Fruit fly (Drosophila melanogaster) whole organism: ENCODE results near the gene CG17078.

Experiments
- pan ChIP-seq: fragments of >200 bp; optimal IDR thresholded peaks from 2 replicates; lab custom pipeline; 2017
- psq ChIP-seq: fragments of >200 bp; optimal IDR thresholded peaks from 2 replicates; lab custom pipeline; 2017
- usp ChIP-seq: fragments of >200 bp; optimal IDR thresholded peaks from 2 replicates; lab custom pipeline; 2017; ENCODE audit warnings: missing biosample characterization, missing genetic modification characterization, mixed read lengths

CG17078 gene

DNA sequence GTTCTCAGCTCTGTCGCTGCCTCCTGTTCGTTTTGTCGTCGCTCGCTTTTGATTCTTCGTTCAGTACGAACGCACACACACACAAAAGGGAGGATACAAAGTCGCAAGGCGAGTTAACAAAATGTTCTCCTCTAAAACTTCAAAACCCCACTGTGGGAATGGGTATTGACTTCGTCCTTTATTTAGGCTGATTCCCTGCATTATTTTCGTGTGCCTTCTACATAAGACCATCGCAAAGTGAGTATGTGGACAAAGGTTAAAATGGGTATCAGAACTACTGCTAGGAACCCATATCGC, 52.7 kb downstream of the CG17078 start:
- TF ChIP-seq usp (GFP tag; lab: Kevin White, UChicago), result no peak
- no peak for TF ChIP-seq pan (lab: Kevin White, UChicago)
- no peak for TF ChIP-seq psq (lab: Kevin White, UChicago)
